Fruit fly (Drosophila melanogaster) whole organism, embryonic: ENCODE measurements around the gene CG33267.

ENCODE experiments used
- Asciz ChIP-seq: fragments of 200-800 bp; sonication (Bioruptor generic); optimal IDR thresholded peaks from 2 replicates; lab custom pipeline; 2017; ENCODE audit warnings: missing biosample characterization, mild to moderate bottlenecking, missing genetic modification characterization, missing genetic modification reagents
- CG10565 ChIP-seq: fragments of 200-800 bp; sonication (Bioruptor generic); optimal IDR thresholded peaks from 3 replicates; lab custom pipeline; 2016; ENCODE audit warnings: missing biosample characterization, mild to moderate bottlenecking, missing genetic modification characterization
- CG10654 ChIP-seq: fragments of 200-800 bp; sonication (Bioruptor generic); optimal IDR thresholded peaks from 2 replicates; lab custom pipeline; 2016; ENCODE audit warnings: missing biosample characterization, missing genetic modification characterization
- CG12071 ChIP-seq: fragments of 200-800 bp; sonication (Bioruptor generic); optimal IDR thresholded peaks from 3 replicates; lab custom pipeline; 2018; ENCODE audit warnings: missing biosample characterization, mild to moderate bottlenecking, missing genetic modification characterization
- CG15269 ChIP-seq: fragments of 200-800 bp; sonication (Bioruptor generic); optimal IDR thresholded peaks from 2 replicates; lab custom pipeline; 2018; ENCODE audit warnings: missing biosample characterization, mild to moderate bottlenecking, missing genetic modification characterization, moderate library complexity
- CG18619 ChIP-seq: fragments of 200-800 bp; sonication (Bioruptor generic); optimal IDR thresholded peaks from 3 replicates; lab custom pipeline; 2017; ENCODE audit warnings: missing biosample characterization, mild to moderate bottlenecking, missing genetic modification characterization
- CG30403 ChIP-seq: fragments of 200-800 bp; sonication (Bioruptor generic); optimal IDR thresholded peaks from 3 replicates; lab custom pipeline; 2016; ENCODE audit warnings: missing biosample characterization, missing genetic modification characterization
- CG31224 ChIP-seq: fragments of 200-800 bp; sonication (Bioruptor generic); IDR thresholded peaks from 2 replicates; pipeline ENCODE4 v1.3.6; 2022; ENCODE audit warnings: missing biosample characterization, missing genetic modification characterization
- CG34224 ChIP-seq: fragments of 200-800 bp; sonication (Bioruptor generic); IDR thresholded peaks from 3 replicates; pipeline ENCODE4 v1.3.6; 2022; ENCODE audit warnings: missing biosample characterization, missing genetic modification characterization; ENCODE audit not compliant: partially characterized antibody
- CG4424 ChIP-seq: fragments of 200-800 bp; sonication (Bioruptor generic); optimal IDR thresholded peaks from 3 replicates; lab custom pipeline; 2016; ENCODE audit warnings: missing biosample characterization, missing genetic modification characterization
- CG4730 ChIP-seq: fragments of 200-800 bp; sonication (Bioruptor generic); IDR thresholded peaks from 2 replicates; pipeline ENCODE4 v1.3.6; 2022; ENCODE audit warnings: missing biosample characterization, missing genetic modification characterization
- CG4820 ChIP-seq: fragments of 200-800 bp; sonication (Bioruptor generic); optimal IDR thresholded peaks from 3 replicates; lab custom pipeline; 2016; ENCODE audit warnings: missing biosample characterization, missing genetic modification characterization
- CG5180 ChIP-seq: fragments of 200-800 bp; sonication (Bioruptor generic); optimal IDR thresholded peaks from 3 replicates; lab custom pipeline; 2017; ENCODE audit warnings: missing biosample characterization, missing genetic modification characterization, mild to moderate bottlenecking, moderate library complexity, missing genetic modification reagents
- CG6254 ChIP-seq: fragments of 200-800 bp; sonication (Bioruptor generic); optimal IDR thresholded peaks from 3 replicates; lab custom pipeline; 2017; ENCODE audit warnings: mild to moderate bottlenecking, missing biosample characterization, missing genetic modification reagents, missing genetic modification characterization
- CG6765 ChIP-seq: fragments of 200-800 bp; sonication (Bioruptor generic); optimal IDR thresholded peaks from 3 replicates; lab custom pipeline; 2017; ENCODE audit warnings: missing biosample characterization, mild to moderate bottlenecking, missing genetic modification characterization
- CG7556 ChIP-seq: fragments of 200-800 bp; sonication (Bioruptor generic); optimal IDR thresholded peaks from 2 replicates; lab custom pipeline; 2017; ENCODE audit warnings: missing biosample characterization, mild to moderate bottlenecking, missing genetic modification characterization
- CG7987 ChIP-seq: fragments of 200-800 bp; sonication (Bioruptor generic); optimal IDR thresholded peaks from 2 replicates; lab custom pipeline; 2018; ENCODE audit warnings: missing biosample characterization, mild to moderate bottlenecking, missing genetic modification characterization, moderate library complexity
- CG8290 ChIP-seq, 3 experiments: fragments of 200-800 bp; sonication (Bioruptor generic); optimal IDR thresholded peaks; 2 replicates each; lab custom pipeline; 2016 to 2019; ENCODE audit warnings: missing biosample characterization in 3 of 3, missing genetic modification characterization in 3 of 3, mild to moderate bottlenecking in 2 of 3, moderate library complexity in 1 of 3
- CG9215 ChIP-seq: fragments of 200-800 bp; sonication (Bioruptor generic); IDR thresholded peaks from 2 replicates; pipeline ENCODE4 v1.3.6; 2022; ENCODE audit warnings: missing biosample characterization, missing genetic modification characterization
- CHES-1-like ChIP-seq: fragments of 200-800 bp; sonication (Bioruptor generic); optimal IDR thresholded peaks from 2 replicates; lab custom pipeline; 2016; ENCODE audit warnings: missing biosample characterization, missing genetic modification characterization
- Dip3 ChIP-seq: fragments of 200-800 bp; sonication (Bioruptor generic); optimal IDR thresholded peaks from 3 replicates; lab custom pipeline; 2016; ENCODE audit warnings: missing biosample characterization, missing genetic modification characterization
- Fer1 ChIP-seq: fragments of 200-800 bp; sonication (Bioruptor generic); optimal IDR thresholded peaks from 2 replicates; lab custom pipeline; 2017; ENCODE audit warnings: missing biosample characterization, mild to moderate bottlenecking, missing genetic modification characterization
- Jarid2 ChIP-seq: fragments of 200-800 bp; sonication (Bioruptor generic); optimal IDR thresholded peaks from 3 replicates; lab custom pipeline; 2017; ENCODE audit warnings: mild to moderate bottlenecking, missing biosample characterization, missing genetic modification reagents, missing genetic modification characterization
- MTF-1 ChIP-seq: fragments of 200-800 bp; sonication (Bioruptor generic); optimal IDR thresholded peaks from 2 replicates; lab custom pipeline; 2018; ENCODE audit warnings: missing biosample characterization, mild to moderate bottlenecking, missing genetic modification characterization, borderline replicate concordance
- NC2β ChIP-seq: fragments of 200-800 bp; sonication (Bioruptor generic); optimal IDR thresholded peaks from 2 replicates; lab custom pipeline; 2016; ENCODE audit warnings: missing biosample characterization, missing genetic modification characterization
- Nf-YC ChIP-seq: fragments of 200-800 bp; optimal IDR thresholded peaks from 3 replicates; lab custom pipeline; 2019; ENCODE audit warnings: missing biosample characterization, mild to moderate bottlenecking, missing genetic modification characterization, moderate library complexity
- TFAM ChIP-seq: fragments of 200-800 bp; sonication (Bioruptor generic); optimal IDR thresholded peaks from 2 replicates; lab custom pipeline; 2017; ENCODE audit warnings: missing biosample characterization, missing genetic modification characterization, inconsistent platforms
- Usf ChIP-seq: fragments of 200-800 bp; sonication (Bioruptor generic); optimal IDR thresholded peaks from 2 replicates; lab custom pipeline; 2017; ENCODE audit warnings: missing genotype, missing biosample characterization, missing genetic modification characterization
- al ChIP-seq: fragments of 200-800 bp; sonication (Bioruptor generic); IDR thresholded peaks from 2 replicates; pipeline ENCODE4 v1.3.6; 2022; ENCODE audit warnings: missing biosample characterization, missing genetic modification characterization
- bcd ChIP-seq: fragments of 200-800 bp; sonication (Bioruptor generic); optimal IDR thresholded peaks from 2 replicates; lab custom pipeline; 2017; ENCODE audit warnings: missing biosample characterization, mild to moderate bottlenecking, missing genetic modification characterization
- bsh ChIP-seq, 2 experiments: fragments of 200-800 bp; sonication (Bioruptor generic); optimal IDR thresholded peaks; 2 replicates each; lab custom pipeline; 2017 to 2018; ENCODE audit warnings: mild to moderate bottlenecking in 2 of 2, missing biosample characterization in 2 of 2, missing genetic modification characterization in 2 of 2, moderate library complexity in 1 of 2
- chif ChIP-seq, 2 experiments: fragments of 200-800 bp; sonication (Bioruptor generic); optimal IDR thresholded peaks; 3 replicates each; lab custom pipeline; 2016; ENCODE audit warnings: missing biosample characterization in 2 of 2, missing genetic modification characterization in 2 of 2
- ci ChIP-seq: fragments of 200-800 bp; sonication (Bioruptor generic); IDR thresholded peaks from 3 replicates; pipeline ENCODE4 v1.3.6; 2022; ENCODE audit warnings: missing biosample characterization, missing genetic modification characterization
- corto ChIP-seq: fragments of 200-800 bp; sonication (Bioruptor generic); optimal IDR thresholded peaks from 2 replicates; lab custom pipeline; 2016; ENCODE audit warnings: missing biosample characterization, mild to moderate bottlenecking, missing genetic modification characterization, moderate library complexity
- dysf ChIP-seq: fragments of 200-800 bp; sonication (Bioruptor generic); IDR thresholded peaks from 3 replicates; pipeline ENCODE4 v1.3.6; 2022; ENCODE audit warnings: missing biosample characterization, missing genetic modification characterization
- fd102C ChIP-seq: fragments of 200-800 bp; sonication (Bioruptor generic); optimal IDR thresholded peaks from 2 replicates; lab custom pipeline; 2018; ENCODE audit warnings: missing biosample characterization, mild to moderate bottlenecking, missing genetic modification characterization, moderate library complexity
- gcm2 ChIP-seq: fragments of 200-800 bp; sonication (Bioruptor generic); optimal IDR thresholded peaks from 2 replicates; lab custom pipeline; 2016; ENCODE audit warnings: missing biosample characterization, missing genetic modification characterization
- kah ChIP-seq: fragments of 200-800 bp; sonication (Bioruptor generic); optimal IDR thresholded peaks from 2 replicates; lab custom pipeline; 2018; ENCODE audit warnings: missing biosample characterization, mild to moderate bottlenecking, missing genetic modification characterization
- lola ChIP-seq, 3 experiments: fragments of >200 bp in 2 of 3; fragments of 200-800 bp in 1 of 3; sonication (Bioruptor generic) in 1 of 3; optimal IDR thresholded peaks; 2 replicates each; lab custom pipeline; 2017 to 2019; ENCODE audit warnings: missing biosample characterization in 3 of 3, missing genetic modification characterization in 3 of 3, mild to moderate bottlenecking in 1 of 3, moderate library complexity in 1 of 3
- mirr ChIP-seq: fragments of 200-800 bp; sonication (Bioruptor generic); optimal IDR thresholded peaks from 3 replicates; lab custom pipeline; 2018; ENCODE audit warnings: missing biosample characterization, mild to moderate bottlenecking, missing genetic modification characterization
- prd ChIP-seq, 3 experiments: fragments of >200 bp in 2 of 3; fragments of 200-800 bp in 1 of 3; sonication (Bioruptor generic) in 1 of 3; optimal IDR thresholded peaks in 2 of 3; IDR thresholded peaks in 1 of 3; 2 replicates in 2 of 3; 3 replicates in 1 of 3; pipeline versions ENCODE4 v1.3.6 to Lab custom; 2017 to 2022; ENCODE audit warnings: missing biosample characterization in 1 of 3, missing genetic modification characterization in 1 of 3
- sc ChIP-seq, 3 experiments: fragments of >200 bp in 2 of 3; fragments of 200-800 bp in 1 of 3; sonication (Bioruptor generic) in 1 of 3; optimal IDR thresholded peaks; 2 replicates in 2 of 3; 3 replicates in 1 of 3; lab custom pipeline; 2017; ENCODE audit warnings: mild to moderate bottlenecking in 1 of 3, missing biosample characterization in 1 of 3, missing genetic modification characterization in 1 of 3, missing genetic modification reagents in 1 of 3
- sens ChIP-seq: fragments of 200-800 bp; sonication (Bioruptor generic); peaks from one replicate; lab custom pipeline; 2016; ENCODE audit warnings: missing biosample characterization, missing genetic modification characterization
- sim ChIP-seq: fragments of 200-800 bp; sonication (Bioruptor generic); IDR thresholded peaks from 2 replicates; pipeline ENCODE4 v1.3.6; 2022; ENCODE audit warnings: missing biosample characterization, missing genetic modification characterization
- sob ChIP-seq: fragments of 200-800 bp; sonication (Bioruptor generic); IDR thresholded peaks from 2 replicates; pipeline ENCODE4 v1.3.6; 2022; ENCODE audit warnings: missing biosample characterization, missing genetic modification characterization
- z ChIP-seq: fragments of 200-800 bp; sonication (Bioruptor generic); IDR thresholded peaks from 3 replicates; pipeline ENCODE4 v1.3.6; 2022; ENCODE audit warnings: missing biosample characterization, missing genetic modification characterization

CG33267 gene

dm6 chr3L:11587720-11588580 lies 23.7 kb downstream of the CG33267 start, which contains the start of gene rt (continued):
- TF ChIP-seq chif (GFP tag; optimal IDR thresholded peaks at IDR 0.05; lab: Kevin White, UChicago) (peak; percentile 16 to 56), CG8290 (GFP tag; optimal IDR thresholded peaks at IDR 0.05; lab: Kevin White, UChicago) (peak; percentile 25), CG8290 (tag; optimal IDR thresholded peaks at IDR 0.05; lab: Kevin White, UChicago) (no peak), ci (no peak), TFAM (GFP tag; lab: Kevin White, UChicago) (no peak), Asciz (peak; percentile 24), CG15269 (tag; lab: Kevin White, UChicago) (peak; percentile 48), prd (optimal IDR thresholded peaks at IDR 0.05; lab: Kevin White, UChicago) (no peak), prd (GFP tag; IDR thresholded peaks at IDR 0.05; lab: Robert Waterston, UW) (peak; percentile 61; the same call in 2 of the 3 replicates), CG7556 (GFP tag; lab: Kevin White, UChicago) (peak; percentile 58), gcm2 (GFP tag; lab: Kevin White, UChicago) (peak; percentile 12), CG10565 (no peak), sim (GFP tag; lab: Robert Waterston, UW) (no peak; the same call in 1 of the 2 replicates), CG6254 (GFP tag; lab: Kevin White, UChicago) (peak; percentile 22), MTF-1 (GFP tag; lab: Kevin White, UChicago) (peak; percentile 13), CG18619 (GFP tag; lab: Kevin White, UChicago) (peak; percentile 33), CG34224 (GFP tag; lab: Robert Waterston, UW) (no peak), sob (no peak; the same call in 1 of the 2 replicates), CG10654 (GFP tag; lab: Kevin White, UChicago) (peak; percentile 4), lola (GFP tag; optimal IDR thresholded peaks at IDR 0.05; lab: Kevin White, UChicago) (peak in 1 of 3 experiments; percentile 85), mirr (GFP tag; lab: Kevin White, UChicago) (no peak), CG9215 (GFP tag; lab: Robert Waterston, UW) (no peak), CG6765 (GFP tag; lab: Kevin White, UChicago) (no peak), CG12071 (GFP tag; lab: Kevin White, UChicago) (peak; percentile 14), CG4820 (GFP tag; lab: Kevin White, UChicago) (peak; percentile 48), sens (GFP tag; lab: Kevin White, UChicago) (peak; percentile 95), Usf (GFP tag; lab: Kevin White, UChicago) (peak; percentile 22), Dip3 (GFP tag; lab: Kevin White, UChicago) (no peak), CG30403 (GFP tag; lab: Kevin White, UChicago) (peak; percentile 58), bcd (GFP tag; lab: Kevin White, UChicago) (peak; percentile 24), fd102C (GFP tag; lab: Kevin White, UChicago) (no peak), CG5180 (GFP tag; lab: Kevin White, UChicago) (no peak), bsh (GFP tag; optimal IDR thresholded peaks at IDR 0.05; lab: Kevin White, UChicago) (peak; percentile 52 to 77), dysf (GFP tag; lab: Robert Waterston, UW) (peak; percentile 66; the same call in 2 of the 3 replicates), Nf-YC (peak; percentile 21), z (no peak), sc (optimal IDR thresholded peaks at IDR 0.05; lab: Kevin White, UChicago) (no peak), sc (GFP tag; optimal IDR thresholded peaks at IDR 0.05; lab: Kevin White, UChicago) (peak; percentile 47), CHES-1-like (GFP tag; lab: Kevin White, UChicago) (no peak), CG31224 (GFP tag; lab: Robert Waterston, UW) (peak; percentile 29; the same call in 1 of the 2 replicates), CG7987 (no peak), corto (GFP tag; lab: Kevin White, UChicago) (no peak), al (GFP tag; lab: Robert Waterston, UW) (peak; percentile 38; the same call in 1 of the 2 replicates), CG4730 (no peak), NC2β (GFP tag; lab: Kevin White, UChicago) (peak; percentile 38), Fer1 (GFP tag; lab: Kevin White, UChicago) (peak; percentile 40), kah (no peak), Jarid2 (GFP tag; lab: Kevin White, UChicago) (no peak), CG4424 (GFP tag; lab: Kevin White, UChicago) (peak; percentile 66)
